Worm (Caenorhabditis elegans) whole organism, L1 larva: ENCODE measurements around the gene xbx-6.

Experiments
- aha-1 ChIP-seq: fragments of 150-350 bp; optimal IDR thresholded peaks from 2 replicates; lab custom pipeline; 2014; ENCODE audit warnings: missing biosample characterization, missing genetic modification characterization
- alr-1 ChIP-seq: fragments of 200-800 bp; sonication (Bioruptor generic); optimal IDR thresholded peaks from 2 replicates; lab custom pipeline; 2018; ENCODE audit warnings: borderline replicate concordance, mild to moderate bottlenecking, missing genetic modification characterization, missing compliant biosample characterization
- blmp-1 ChIP-seq: fragments of 150-350 bp; optimal IDR thresholded peaks from 2 replicates; lab custom pipeline; 2014; ENCODE audit warnings: missing biosample characterization, missing genetic modification characterization
- ceh-8 ChIP-seq: fragments of 200-800 bp; sonication (Bioruptor generic); optimal IDR thresholded peaks from 2 replicates; lab custom pipeline; 2018; ENCODE audit warnings: mild to moderate bottlenecking, missing genetic modification characterization, moderate library complexity, missing compliant biosample characterization
- ceh-88 ChIP-seq: fragments of 200-800 bp; sonication (Bioruptor generic); IDR thresholded peaks from 2 replicates; pipeline ENCODE4 v1.3.6; 2022; ENCODE audit warnings: missing genetic modification characterization, missing compliant biosample characterization
- dpl-1 ChIP-seq, 3 experiments: fragments of 150-350 bp in 2 of 3; sonication (generic microtip) in 1 of 3; optimal IDR thresholded peaks; 2 replicates each; lab custom pipeline; 2014 to 2017; ENCODE audit warnings: missing biosample characterization in 3 of 3, missing genetic modification characterization in 3 of 3, missing genetic modification reagents in 3 of 3
- egl-27 ChIP-seq, 2 experiments: fragments of 150-350 bp in 1 of 2; sonication (generic microtip); optimal IDR thresholded peaks; 3 replicates each; lab custom pipeline; 2017 to 2018; ENCODE audit warnings: missing biosample characterization in 2 of 2, missing genetic modification characterization in 2 of 2, missing genetic modification reagents in 2 of 2
- elt-2 ChIP-seq: sonication (generic microtip); optimal IDR thresholded peaks from 2 replicates; lab custom pipeline; 2016; ENCODE audit warnings: missing genetic modification characterization, mild to moderate bottlenecking, inconsistent platforms, missing compliant biosample characterization, missing genetic modification reagents
- ets-5 ChIP-seq: fragments of 200-800 bp; sonication (Bioruptor generic); IDR thresholded peaks from 2 replicates; pipeline ENCODE4 v1.3.6; 2022; ENCODE audit warnings: missing genetic modification characterization, missing compliant biosample characterization
- fos-1 ChIP-seq: fragments of 150-350 bp; optimal IDR thresholded peaks from 2 replicates; lab custom pipeline; 2014; ENCODE audit warnings: missing biosample characterization, missing genetic modification characterization
- hlh-17 ChIP-seq: fragments of 200-800 bp; sonication (Bioruptor generic); optimal IDR thresholded peaks from 2 replicates; lab custom pipeline; 2018; ENCODE audit warnings: missing genetic modification characterization, mild to moderate bottlenecking, missing compliant biosample characterization, moderate library complexity, borderline replicate concordance
- lin-35 ChIP-seq, 2 experiments: fragments of 150-350 bp; optimal IDR thresholded peaks; 2 replicates each; lab custom pipeline; 2014; ENCODE audit warnings: missing biosample characterization in 2 of 2, missing genetic modification characterization in 2 of 2, missing genetic modification reagents in 2 of 2
- lir-3 ChIP-seq: sonication (generic microtip); optimal IDR thresholded peaks from 2 replicates; lab custom pipeline; 2016; ENCODE audit warnings: mild to moderate bottlenecking, missing genetic modification characterization, moderate library complexity, missing compliant biosample characterization; ENCODE audit not compliant: poor library complexity
- mab-9 ChIP-seq: fragments of 200-800 bp; sonication (Bioruptor generic); IDR thresholded peaks from 2 replicates; pipeline ENCODE4 v1.3.6; 2022; ENCODE audit warnings: missing genetic modification reagents, missing genetic modification characterization, missing compliant biosample characterization
- nhr-19 ChIP-seq: fragments of 200-800 bp; sonication (Bioruptor generic); conservative IDR thresholded peaks from 2 replicates; pipeline ENCODE4 v1.3.6; 2022; ENCODE audit warnings: missing genetic modification characterization, missing compliant biosample characterization
- nhr-76 ChIP-seq: sonication (generic microtip); optimal IDR thresholded peaks from 2 replicates; lab custom pipeline; 2017; ENCODE audit warnings: missing biosample characterization, missing genetic modification characterization
- nhr-77 ChIP-seq: fragments of 150-350 bp; optimal IDR thresholded peaks from 2 replicates; lab custom pipeline; 2014; ENCODE audit warnings: missing biosample characterization, missing genetic modification characterization
- nhr-90 ChIP-seq: sonication (generic microtip); optimal IDR thresholded peaks from 2 replicates; lab custom pipeline; 2016; ENCODE audit warnings: mild to moderate bottlenecking, missing genetic modification characterization, missing compliant biosample characterization; ENCODE audit not compliant: poor library complexity
- pqm-1 ChIP-seq: sonication (generic microtip); optimal IDR thresholded peaks from 3 replicates; lab custom pipeline; 2017; ENCODE audit warnings: missing biosample characterization, missing genetic modification characterization
- swsn-7 ChIP-seq: sonication (generic microtip); optimal IDR thresholded peaks from 2 replicates; lab custom pipeline; 2016; ENCODE audit warnings: missing genetic modification characterization, missing compliant biosample characterization
- tlp-1 ChIP-seq: fragments of 150-350 bp; optimal IDR thresholded peaks from 2 replicates; lab custom pipeline; 2014; ENCODE audit warnings: missing biosample characterization, missing genetic modification characterization
- xbp-1 ChIP-seq: sonication (generic microtip); optimal IDR thresholded peaks from 2 replicates; lab custom pipeline; 2016; ENCODE audit warnings: missing genetic modification characterization, missing compliant biosample characterization

The xbx-6 gene

ce11 chrV:9754459-9754858 is 51.6 kb downstream of the xbx-6 start, which contains the start of gene F58E6.5:
TSS of gene F58E6.5 (minus strand) at chrV:9754559.
- TF ChIP-seq elt-2 (tag; lab: Kevin White, UChicago) (no peak), lir-3 (tag; lab: Kevin White, UChicago) (no peak), lin-35 (GFP tag; optimal IDR thresholded peaks at IDR 0.05; lab: Kevin White, UChicago) (no peak)

- TF ChIP-seq hlh-17 (GFP tag; lab: Kevin White, UChicago) (no peak), mab-9 (no peak), nhr-90 (tag; lab: Kevin White, UChicago) (no peak), dpl-1 (GFP tag; optimal IDR thresholded peaks at IDR 0.05; lab: Kevin White, UChicago) (no peak), nhr-76 (no peak), fos-1 (no peak), lir-3 (tag; lab: Kevin White, UChicago) (no peak), blmp-1 (tag; lab: Kevin White, UChicago) (no peak), aha-1 (tag; lab: Kevin White, UChicago) (no peak), ceh-88 (GFP tag; lab: Robert Waterston, UW) (no peak), ceh-8 (GFP tag; lab: Kevin White, UChicago) (no peak), alr-1 (tag; lab: Kevin White, UChicago) (no peak), ets-5 (no peak), swsn-7 (tag; lab: Kevin White, UChicago) (no peak), nhr-19 (no peak), egl-27 (tag; optimal IDR thresholded peaks at IDR 0.05; lab: Kevin White, UChicago) (no peak)
These were observed 52.9 kb downstream of the xbx-6 start, which contains the start of gene F58E6.8 for ce11 chrV:9755725-9756124. TSS of gene F58E6.8 (minus strand) at chrV:9755825.

- TF ChIP-seq pqm-1 (tag; lab: Kevin White, UChicago): peak; percentile 2
- no peak for TF ChIP-seq xbp-1 (tag; lab: Kevin White, UChicago)
- no peak for TF ChIP-seq tlp-1 (tag; lab: Kevin White, UChicago)
- TF ChIP-seq blmp-1 (tag; lab: Kevin White, UChicago): no peak
- no peak for TF ChIP-seq nhr-77
- peak; percentile 87 for TF ChIP-seq elt-2 (tag; lab: Kevin White, UChicago)
- TF ChIP-seq, all 84 proteins: peak for 2
These were observed 53.4 kb downstream of the xbx-6 start, which contains the start of gene hrg-3 for ce11 chrV:9756242-9756641. TSS of gene hrg-3 (plus strand) at chrV:9756468.
